Worm (Caenorhabditis elegans) whole organism, mixed stage, embryonic: ENCODE data around the gene T09A5.5.

Source experiments
- bed-3 ChIP-seq: fragments of 200-800 bp; sonication (Bioruptor generic); optimal IDR thresholded peaks from 3 replicates; lab custom pipeline; 2018; ENCODE audit warnings: mild to moderate bottlenecking, missing genetic modification characterization, moderate library complexity, missing compliant biosample characterization
- ceh-83 ChIP-seq: fragments of 200-800 bp; sonication (Bioruptor generic); optimal IDR thresholded peaks from 2 replicates; lab custom pipeline; 2018; ENCODE audit warnings: mild to moderate bottlenecking, missing genetic modification characterization, missing compliant biosample characterization
- ces-1 ChIP-seq: fragments of 150-350 bp; optimal IDR thresholded peaks from 2 replicates; lab custom pipeline; 2014; ENCODE audit warnings: missing biosample characterization, missing genetic modification reagents, missing genetic modification characterization
- cnd-1 ChIP-seq: fragments of 200-800 bp; sonication (Bioruptor generic); optimal IDR thresholded peaks from 2 replicates; lab custom pipeline; 2018; ENCODE audit warnings: mild to moderate bottlenecking, missing genetic modification characterization, missing compliant biosample characterization
- lin-13 ChIP-seq: fragments of 150-350 bp; optimal IDR thresholded peaks from 2 replicates; lab custom pipeline; 2014; ENCODE audit warnings: missing biosample characterization, missing genetic modification characterization
- lsy-2 ChIP-seq: fragments of 150-350 bp; optimal IDR thresholded peaks from 2 replicates; lab custom pipeline; 2014; ENCODE audit warnings: missing biosample characterization, missing genetic modification characterization
- mab-5 ChIP-seq: fragments of 150-350 bp; optimal IDR thresholded peaks from 2 replicates; lab custom pipeline; 2014; ENCODE audit warnings: missing biosample characterization, missing genetic modification characterization
- nhr-28 ChIP-seq: fragments of 150-350 bp; optimal IDR thresholded peaks from 2 replicates; lab custom pipeline; 2014; ENCODE audit warnings: missing biosample characterization, missing genetic modification characterization
- nhr-76 ChIP-seq: sonication (generic microtip); optimal IDR thresholded peaks from 2 replicates; lab custom pipeline; 2017; ENCODE audit warnings: missing biosample characterization, missing genetic modification characterization
- pha-4 ChIP-seq: fragments of 150-350 bp; optimal IDR thresholded peaks from 2 replicates; lab custom pipeline; 2018; ENCODE audit warnings: missing biosample characterization, missing genetic modification reagents, missing genetic modification characterization
- unc-62 ChIP-seq: fragments of 150-350 bp; optimal IDR thresholded peaks from 2 replicates; lab custom pipeline; 2014; ENCODE audit warnings: missing biosample characterization, missing genetic modification reagents, missing genetic modification characterization
- ztf-11 ChIP-seq: fragments of 150-350 bp; optimal IDR thresholded peaks from 2 replicates; lab custom pipeline; 2014; ENCODE audit warnings: missing biosample characterization, missing genetic modification characterization

- TF ChIP-seq ceh-83: no peak
- peak; percentile 11 for TF ChIP-seq unc-62 (GFP tag; lab: Kevin White, UChicago)
- TF ChIP-seq lin-13 (tag; lab: Kevin White, UChicago): no peak
- no peak for TF ChIP-seq mab-5 (tag; lab: Kevin White, UChicago)
- no peak for TF ChIP-seq bed-3
- no peak for TF ChIP-seq lsy-2
- TF ChIP-seq nhr-76 (tag; lab: Kevin White, UChicago): no peak
- TF ChIP-seq pha-4 (tag; lab: Kevin White, UChicago): no peak
- TF ChIP-seq cnd-1: peak; percentile 79
- TF ChIP-seq ces-1 (GFP tag; lab: Kevin White, UChicago): no peak
- TF ChIP-seq ztf-11 (tag; lab: Kevin White, UChicago): no peak
- TF ChIP-seq nhr-28 (tag; lab: Kevin White, UChicago): no peak
Observed at ce11 chrII:7813237-7813636, 40.3 kb downstream of the T09A5.5 start.
